Worm (Caenorhabditis elegans) whole organism, late embryonic: ENCODE results near the gene nspb-9.

Experiments
- C38D4.7 ChIP-seq: fragments of 200-800 bp; sonication (Bioruptor generic); optimal IDR thresholded peaks from 2 replicates; lab custom pipeline; 2018; ENCODE audit warnings: mild to moderate bottlenecking, missing genetic modification characterization, moderate library complexity, missing compliant biosample characterization
- Y22D7AL.16 ChIP-seq: sonication (generic microtip); optimal IDR thresholded peaks from 2 replicates; lab custom pipeline; 2016; ENCODE audit warnings: missing genetic modification characterization, missing compliant biosample characterization
- ceh-14 ChIP-seq: sonication (generic microtip); optimal IDR thresholded peaks from 2 replicates; lab custom pipeline; 2016; ENCODE audit warnings: missing genotype, missing genetic modification characterization, missing compliant biosample characterization
- ceh-18 ChIP-seq: sonication (generic microtip); optimal IDR thresholded peaks from 2 replicates; lab custom pipeline; 2016; ENCODE audit warnings: missing genetic modification characterization, missing compliant biosample characterization
- ceh-19 ChIP-seq: fragments of 200-800 bp; sonication (Bioruptor generic); optimal IDR thresholded peaks from 2 replicates; lab custom pipeline; 2018; ENCODE audit warnings: mild to moderate bottlenecking, missing genetic modification characterization, missing compliant biosample characterization
- ceh-2 ChIP-seq: sonication (generic microtip); optimal IDR thresholded peaks from 2 replicates; lab custom pipeline; 2016; ENCODE audit warnings: missing genotype, missing genetic modification characterization, missing compliant biosample characterization
- ceh-24 ChIP-seq: sonication (generic microtip); optimal IDR thresholded peaks from 2 replicates; lab custom pipeline; 2016; ENCODE audit warnings: mild to moderate bottlenecking, missing genetic modification characterization, missing compliant biosample characterization
- ceh-30 ChIP-seq: fragments of 150-350 bp; optimal IDR thresholded peaks from 2 replicates; lab custom pipeline; 2014; ENCODE audit warnings: missing biosample characterization, missing genetic modification characterization
- ceh-34 ChIP-seq: sonication (generic microtip); optimal IDR thresholded peaks from 2 replicates; lab custom pipeline; 2016; ENCODE audit warnings: mild to moderate bottlenecking, missing genetic modification characterization, missing compliant biosample characterization
- ceh-45 ChIP-seq: fragments of 200-800 bp; sonication (Bioruptor generic); IDR thresholded peaks from 2 replicates; pipeline ENCODE4 v1.3.6; 2022; ENCODE audit warnings: missing genetic modification reagents, missing genetic modification characterization, missing compliant biosample characterization
- ceh-48 ChIP-seq: sonication (generic microtip); optimal IDR thresholded peaks from 2 replicates; lab custom pipeline; 2016; ENCODE audit warnings: missing genetic modification characterization, inconsistent platforms, missing compliant biosample characterization
- ceh-6 ChIP-seq: fragments of 200-800 bp; sonication (Bioruptor generic); optimal IDR thresholded peaks from 2 replicates; lab custom pipeline; 2018; ENCODE audit warnings: mild to moderate bottlenecking, missing genetic modification characterization, missing compliant biosample characterization
- ceh-9 ChIP-seq: sonication (generic microtip); optimal IDR thresholded peaks from 2 replicates; lab custom pipeline; 2016; ENCODE audit warnings: mild to moderate bottlenecking, missing genetic modification characterization, inconsistent platforms, missing compliant biosample characterization
- dmd-4 ChIP-seq: sonication (generic microtip); optimal IDR thresholded peaks from 2 replicates; lab custom pipeline; 2016; ENCODE audit warnings: borderline replicate concordance, missing genetic modification characterization, missing compliant biosample characterization
- dve-1 ChIP-seq: sonication (generic microtip); optimal IDR thresholded peaks from 2 replicates; lab custom pipeline; 2017; ENCODE audit warnings: antibody characterized with exemption, mild to moderate bottlenecking, missing genetic modification characterization, missing compliant biosample characterization
- elt-2 ChIP-seq: sonication (generic microtip); optimal IDR thresholded peaks from 2 replicates; lab custom pipeline; 2016; ENCODE audit warnings: missing genetic modification reagents, missing genetic modification characterization, missing compliant biosample characterization
- ets-4 ChIP-seq: sonication (generic microtip); optimal IDR thresholded peaks from 2 replicates; lab custom pipeline; 2016; ENCODE audit warnings: missing genetic modification characterization, missing compliant biosample characterization
- fkh-6 ChIP-seq: sonication (generic microtip); optimal IDR thresholded peaks from 2 replicates; lab custom pipeline; 2016; ENCODE audit warnings: missing genetic modification characterization, missing compliant biosample characterization
- hlh-13 ChIP-seq: fragments of 200-800 bp; sonication (Bioruptor generic); optimal IDR thresholded peaks from 2 replicates; lab custom pipeline; 2018; ENCODE audit warnings: mild to moderate bottlenecking, missing genetic modification characterization, missing compliant biosample characterization
- hlh-15 ChIP-seq: sonication (generic microtip); optimal IDR thresholded peaks from 2 replicates; lab custom pipeline; 2016; ENCODE audit warnings: missing genetic modification characterization, missing compliant biosample characterization
- hlh-6 ChIP-seq: sonication (generic microtip); optimal IDR thresholded peaks from 2 replicates; lab custom pipeline; 2016; ENCODE audit warnings: missing genotype, missing genetic modification characterization, missing compliant biosample characterization
- hlh-8 ChIP-seq: sonication (generic microtip); optimal IDR thresholded peaks from 2 replicates; lab custom pipeline; 2016; ENCODE audit warnings: missing genotype, missing genetic modification characterization, missing compliant biosample characterization
- lim-6 ChIP-seq: sonication (generic microtip); optimal IDR thresholded peaks from 2 replicates; lab custom pipeline; 2016; ENCODE audit warnings: missing genetic modification characterization, missing compliant biosample characterization
- lin-11 ChIP-seq: fragments of 200-800 bp; sonication (Bioruptor generic); optimal IDR thresholded peaks from 2 replicates; lab custom pipeline; 2018; ENCODE audit warnings: mild to moderate bottlenecking, missing genetic modification characterization, missing compliant biosample characterization
- mec-3 ChIP-seq: sonication (generic microtip); optimal IDR thresholded peaks from 2 replicates; lab custom pipeline; 2016; ENCODE audit warnings: borderline replicate concordance, missing genetic modification characterization, missing compliant biosample characterization
- nhr-11 ChIP-seq: fragments of 150-350 bp; optimal IDR thresholded peaks from 2 replicates; lab custom pipeline; 2014; ENCODE audit warnings: missing biosample characterization, missing genetic modification characterization
- nhr-232 ChIP-seq: sonication (generic microtip); optimal IDR thresholded peaks from 2 replicates; lab custom pipeline; 2016; ENCODE audit warnings: missing genetic modification characterization, missing compliant biosample characterization
- odd-2 ChIP-seq: sonication (generic microtip); optimal IDR thresholded peaks from 2 replicates; lab custom pipeline; 2017; ENCODE audit warnings: antibody characterized with exemption, mild to moderate bottlenecking, missing genetic modification characterization, missing compliant biosample characterization
- pax-1 ChIP-seq: fragments of 150-350 bp; optimal IDR thresholded peaks from 2 replicates; lab custom pipeline; 2014; ENCODE audit warnings: missing biosample characterization, missing genetic modification characterization
- pha-4 ChIP-seq: fragments of 150-350 bp; optimal IDR thresholded peaks from 2 replicates; lab custom pipeline; 2018; ENCODE audit warnings: missing biosample characterization, missing genetic modification reagents, missing genetic modification characterization
- ref-2 ChIP-seq: sonication (generic microtip); optimal IDR thresholded peaks from 2 replicates; lab custom pipeline; 2016; ENCODE audit warnings: missing genetic modification characterization, missing compliant biosample characterization
- sdc-2 ChIP-seq: sonication (generic microtip); optimal IDR thresholded peaks from 2 replicates; lab custom pipeline; 2016; ENCODE audit warnings: missing genotype, missing genetic modification characterization, missing compliant biosample characterization
- sox-4 ChIP-seq: sonication (generic microtip); optimal IDR thresholded peaks from 2 replicates; lab custom pipeline; 2017; ENCODE audit warnings: mild to moderate bottlenecking, missing genetic modification characterization, inconsistent platforms, missing compliant biosample characterization
- tbx-2 ChIP-seq: sonication (generic microtip); optimal IDR thresholded peaks from 2 replicates; lab custom pipeline; 2016; ENCODE audit warnings: missing genetic modification characterization, missing compliant biosample characterization
- tbx-7 ChIP-seq: sonication (generic microtip); optimal IDR thresholded peaks from 2 replicates; lab custom pipeline; 2016; ENCODE audit warnings: missing genotype, missing genetic modification characterization, missing compliant biosample characterization
- unc-42 ChIP-seq: sonication (generic microtip); optimal IDR thresholded peaks from 2 replicates; lab custom pipeline; 2016; ENCODE audit warnings: missing genotype, missing genetic modification characterization, missing compliant biosample characterization
- unc-55 ChIP-seq: sonication (generic microtip); optimal IDR thresholded peaks from 2 replicates; lab custom pipeline; 2017; ENCODE audit warnings: missing biosample characterization, missing genetic modification reagents, missing genetic modification characterization
- unc-86 ChIP-seq: sonication (generic microtip); optimal IDR thresholded peaks from 2 replicates; lab custom pipeline; 2016; ENCODE audit warnings: missing genetic modification characterization, missing compliant biosample characterization

The nspb-9 gene

DNA sequence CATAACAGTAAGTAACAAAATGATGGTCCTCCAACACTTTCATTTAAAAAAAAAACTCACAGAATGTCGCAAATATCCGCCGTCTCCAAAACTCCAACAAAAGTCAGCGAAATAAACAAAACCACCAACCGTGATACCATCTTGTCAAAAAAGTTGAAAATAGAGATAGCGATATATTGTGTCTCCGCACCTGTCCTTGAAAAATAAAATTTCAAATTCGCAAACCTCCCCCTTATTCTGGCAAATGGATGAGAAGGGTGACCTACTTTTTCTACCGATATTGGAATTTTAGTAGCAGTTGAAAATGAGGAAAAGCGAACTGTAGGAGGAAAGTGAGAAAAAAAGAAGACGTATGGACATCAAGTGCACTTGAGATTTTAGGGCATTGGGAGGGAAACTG lies 24.8 kb downstream of the nspb-9 start, which contains the start of gene F19H8.2:
F19H8.2 (minus strand) TSS at position 391 of the 400 bp plus-strand sequence.
- TF ChIP-seq fkh-6 (tag; lab: Kevin White, UChicago) = no peak
- TF ChIP-seq tbx-7 (tag; lab: Kevin White, UChicago) = no peak
- no peak for TF ChIP-seq ceh-9 (tag; lab: Kevin White, UChicago)
- no peak for TF ChIP-seq ceh-30 (tag; lab: Kevin White, UChicago)
- TF ChIP-seq ceh-18 = no peak
- TF ChIP-seq dmd-4 (tag; lab: Kevin White, UChicago) = no peak
- no peak for TF ChIP-seq hlh-8 (tag; lab: Kevin White, UChicago)
- no peak for TF ChIP-seq lim-6
- TF ChIP-seq ceh-24 (tag; lab: Kevin White, UChicago) = no peak
- TF ChIP-seq mec-3 (tag; lab: Kevin White, UChicago) = no peak
- TF ChIP-seq pha-4 (tag; lab: Kevin White, UChicago) = no peak
- TF ChIP-seq ceh-14 = no peak
- TF ChIP-seq ceh-6 (GFP tag; lab: Kevin White, UChicago) = no peak
- no peak for TF ChIP-seq pax-1 (tag; lab: Kevin White, UChicago)
- no peak for TF ChIP-seq elt-2 (tag; lab: Kevin White, UChicago)
- TF ChIP-seq tbx-2 (tag; lab: Kevin White, UChicago) = no peak

DNA sequence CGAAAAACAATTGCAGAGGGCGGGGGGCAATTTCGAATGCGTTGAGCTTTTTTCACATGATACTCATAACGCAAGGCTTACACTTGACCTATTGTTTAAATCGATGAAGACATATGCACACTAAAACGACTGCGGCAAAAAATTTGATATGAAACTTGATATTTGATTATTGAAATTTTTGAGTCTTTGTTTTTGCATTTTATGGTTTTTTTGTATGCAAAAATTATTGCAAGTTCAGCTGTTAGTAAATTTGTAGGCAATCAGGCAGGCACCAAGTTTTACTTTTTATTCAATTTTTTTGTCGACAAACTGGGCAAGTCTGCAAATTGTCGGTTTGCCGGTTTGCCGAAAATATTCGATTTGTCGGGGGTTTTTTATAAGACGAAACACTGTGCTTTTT lies 25.5 kb downstream of the nspb-9 start, which contains the start of gene arl-3:
arl-3 (plus strand) TSS at position 301 of the 400 bp plus-strand sequence.
- TF ChIP-seq sox-4 (no peak), nhr-11 (tag; lab: Kevin White, UChicago) (no peak), ceh-34 (tag; lab: Kevin White, UChicago) (no peak), Y22D7AL.16 (no peak), hlh-6 (tag; lab: Kevin White, UChicago) (no peak), pha-4 (tag; lab: Kevin White, UChicago) (no peak), ceh-18 (no peak), ceh-14 (no peak), dmd-4 (tag; lab: Kevin White, UChicago) (no peak), unc-55 (no peak), ceh-24 (tag; lab: Kevin White, UChicago) (no peak), ets-4 (tag; lab: Kevin White, UChicago) (no peak), dve-1 (tag; lab: Kevin White, UChicago) (no peak), unc-42 (tag; lab: Kevin White, UChicago) (no peak)

DNA sequence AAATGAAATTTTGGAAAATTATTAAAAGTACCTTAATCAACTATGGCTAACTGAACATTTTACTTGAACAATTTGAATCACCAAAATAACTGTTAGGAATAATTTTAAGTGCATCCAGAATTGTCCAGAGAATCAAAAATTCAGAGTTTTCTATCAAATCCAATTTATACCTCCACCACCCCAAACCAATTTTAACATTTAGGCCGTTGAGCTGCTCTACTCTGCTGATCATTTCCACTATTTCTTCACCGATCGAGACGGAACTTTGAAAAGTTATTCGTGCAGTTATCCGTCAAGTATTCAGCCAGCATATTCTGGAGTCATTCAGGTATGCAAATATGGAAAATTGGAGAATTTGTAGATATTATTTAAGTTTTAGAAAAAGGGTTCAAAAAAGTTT lies 27.8 kb downstream of the nspb-9 start:
- TF ChIP-seq fkh-6 (tag; lab: Kevin White, UChicago) (no peak), nhr-232 (tag; lab: Kevin White, UChicago) (no peak), ceh-30 (tag; lab: Kevin White, UChicago) (no peak), unc-86 (tag; lab: Kevin White, UChicago) (no peak), sdc-2 (tag; lab: Kevin White, UChicago) (no peak), ref-2 (tag; lab: Kevin White, UChicago) (no peak), lim-6 (no peak), hlh-8 (tag; lab: Kevin White, UChicago) (no peak), ceh-19 (GFP tag; lab: Kevin White, UChicago) (no peak)

DNA sequence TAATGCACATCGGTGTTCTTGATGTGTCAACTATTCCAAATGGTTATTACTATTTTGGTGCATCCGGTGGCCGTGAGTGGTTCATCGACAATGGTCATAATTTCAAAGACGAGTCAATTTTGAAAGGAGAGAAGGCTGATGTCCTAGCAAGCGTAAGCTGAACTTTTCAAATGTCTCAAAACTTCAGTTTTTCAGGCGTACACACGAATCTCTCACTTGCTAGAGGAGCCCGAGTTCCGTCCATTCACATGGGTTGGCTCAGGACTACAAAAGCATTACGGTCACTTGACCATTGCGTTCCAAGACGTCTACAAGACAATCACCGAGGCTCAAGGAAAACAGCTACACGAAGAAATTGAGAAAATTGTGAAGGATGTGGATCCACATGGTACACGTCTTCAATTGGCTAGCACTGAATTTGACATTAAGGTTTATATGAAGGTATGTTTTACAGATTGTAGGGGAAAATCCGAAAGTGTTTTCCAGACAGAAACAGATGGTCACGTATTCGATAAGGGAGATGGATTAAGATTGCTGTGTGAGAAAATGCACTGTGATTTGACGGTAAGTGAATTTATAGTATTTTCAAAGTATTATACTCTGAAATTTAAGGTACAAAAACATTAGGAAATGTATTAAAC lies 28.8 kb downstream of the nspb-9 start:
- TF ChIP-seq hlh-15 (no peak), ceh-48 (tag; lab: Kevin White, UChicago) (no peak), C38D4.7 (GFP tag; lab: Kevin White, UChicago) (no peak), ceh-45 (no peak), lin-11 (tag; lab: Kevin White, UChicago) (no peak), fkh-6 (tag; lab: Kevin White, UChicago) (no peak), odd-2 (tag; lab: Kevin White, UChicago) (no peak), hlh-13 (GFP tag; lab: Kevin White, UChicago) (no peak), ceh-2 (tag; lab: Kevin White, UChicago) (no peak), ceh-9 (tag; lab: Kevin White, UChicago) (no peak), unc-86 (tag; lab: Kevin White, UChicago) (no peak), unc-55 (no peak), tbx-7 (tag; lab: Kevin White, UChicago) (no peak), sdc-2 (tag; lab: Kevin White, UChicago) (no peak), dve-1 (tag; lab: Kevin White, UChicago) (no peak)
- TF ChIP-seq, all 69 proteins: peak for 0
